Fruit fly (Drosophila melanogaster) whole organism, prepupa: Measurements from ENCODE around the gene CG46042.

Experiments used
- CG16779 ChIP-seq: fragments of 200-800 bp; sonication (Bioruptor generic); optimal IDR thresholded peaks from 3 replicates; lab custom pipeline; 2017; ENCODE audit warnings: missing biosample characterization, mild to moderate bottlenecking, missing genetic modification characterization
- CG6808 ChIP-seq: fragments of 200-800 bp; sonication (Bioruptor generic); optimal IDR thresholded peaks from 3 replicates; lab custom pipeline; 2017; ENCODE audit warnings: missing biosample characterization, missing genetic modification characterization, mild to moderate bottlenecking, moderate library complexity, missing genetic modification reagents
- CG6854 ChIP-seq: fragments of 200-800 bp; sonication (Bioruptor generic); optimal IDR thresholded peaks from 2 replicates; lab custom pipeline; 2017; ENCODE audit warnings: missing biosample characterization, mild to moderate bottlenecking, missing genetic modification characterization
- Eip78C ChIP-seq: fragments of 200-800 bp; sonication (Bioruptor generic); peaks from one replicate; lab custom pipeline; 2016; ENCODE audit warnings: missing biosample characterization, missing genetic modification characterization
- Eip93F ChIP-seq: fragments of 200-800 bp; sonication (Bioruptor generic); optimal IDR thresholded peaks from 2 replicates; lab custom pipeline; 2016; ENCODE audit warnings: missing biosample characterization, mild to moderate bottlenecking, missing genetic modification characterization
- Gug ChIP-seq: fragments of 200-800 bp; sonication (Bioruptor generic); IDR thresholded peaks from 2 replicates; pipeline ENCODE4 v1.3.6; 2022; ENCODE audit warnings: missing biosample characterization, missing genetic modification characterization
- Hr39 ChIP-seq: fragments of 200-800 bp; sonication (Bioruptor generic); optimal IDR thresholded peaks from 2 replicates; lab custom pipeline; 2016; ENCODE audit warnings: missing biosample characterization, missing genetic modification characterization
- Hr4 ChIP-seq: fragments of 200-800 bp; sonication (Bioruptor generic); optimal IDR thresholded peaks from 3 replicates; lab custom pipeline; 2016; ENCODE audit warnings: missing biosample characterization, missing genetic modification characterization
- Smox ChIP-seq: fragments of 200-800 bp; sonication (Bioruptor generic); optimal IDR thresholded peaks from 3 replicates; lab custom pipeline; 2016; ENCODE audit warnings: missing biosample characterization, missing genetic modification characterization

DNA sequence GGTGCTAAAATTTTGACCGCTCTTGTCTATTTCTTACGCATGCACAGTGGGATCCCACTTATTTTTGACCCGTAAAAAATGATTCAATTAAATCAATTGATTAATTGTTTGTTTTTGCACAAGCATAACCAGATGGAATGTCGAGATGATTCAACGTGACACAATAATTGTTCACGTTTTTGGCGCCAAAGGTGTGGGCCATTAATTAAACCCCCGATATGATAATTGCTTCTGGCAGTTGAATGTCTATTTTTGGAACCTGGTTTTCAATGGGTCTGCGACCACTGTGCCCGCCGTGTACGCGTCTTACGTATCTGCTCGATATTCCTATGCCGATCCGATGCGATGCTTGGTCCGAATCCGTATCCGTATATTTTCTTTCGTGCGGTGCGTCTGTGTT is 50.2 kb downstream of the CG46042 start:
- TF ChIP-seq Hr4 (GFP tag; lab: Kevin White, UChicago) = peak; percentile 50
- no peak for TF ChIP-seq Gug (GFP tag; lab: Robert Waterston, UW)
- TF ChIP-seq Hr39 (GFP tag; lab: Kevin White, UChicago) = peak; percentile 40
- no peak for TF ChIP-seq Smox (GFP tag; lab: Kevin White, UChicago)
- no peak for TF ChIP-seq Eip93F (GFP tag; lab: Kevin White, UChicago)
- TF ChIP-seq CG6854 (GFP tag; lab: Kevin White, UChicago) = no peak
- TF ChIP-seq Eip78C (GFP tag; lab: Kevin White, UChicago) = peak; percentile 78
- TF ChIP-seq CG6808 (GFP tag; lab: Kevin White, UChicago) = no peak
- TF ChIP-seq CG16779 (tag; lab: Kevin White, UChicago) = no peak
